Worm (Caenorhabditis elegans): ENCODE data around the gene C01B10.9.

Gene C01B10.9

DNA sequence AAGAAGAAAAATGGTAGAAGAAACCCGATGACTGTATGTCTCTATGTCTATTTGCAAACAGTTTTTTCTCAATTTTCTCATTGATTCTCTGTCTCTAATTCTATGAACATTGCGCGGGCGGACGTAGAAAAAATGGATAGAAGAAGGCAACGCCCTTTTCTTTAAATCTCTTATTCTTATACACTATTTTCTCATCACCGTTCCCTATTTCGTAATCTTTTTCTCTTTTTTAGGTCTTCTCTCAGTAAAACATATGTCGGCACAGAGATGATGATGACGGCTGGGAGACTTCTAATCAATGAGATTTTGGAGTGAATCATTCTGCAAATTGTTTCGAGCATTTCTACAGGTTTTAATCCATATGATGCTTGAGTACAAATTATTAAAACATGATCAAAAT lies 9.9 kb upstream of the C01B10.9 start (continued):
- no peak for TF ChIP-seq pag-3 (tag; optimal IDR thresholded peaks at IDR 0.05; ENCODE audit: borderline replicate concordance, insufficient read depth)
- TF ChIP-seq alr-1 (tag; optimal IDR thresholded peaks at IDR 0.05; ENCODE audit: borderline replicate concordance), result no peak
- no peak for TF ChIP-seq fkh-4 (tag; optimal IDR thresholded peaks at IDR 0.05; ENCODE audit: borderline replicate concordance)
- TF ChIP-seq hpl-2 (GFP tag; optimal IDR thresholded peaks at IDR 0.05), result no peak
- TF ChIP-seq nhr-71 (tag; optimal IDR thresholded peaks at IDR 0.05), result peak; percentile 40

- TF ChIP-seq nhr-12 (tag; optimal IDR thresholded peaks at IDR 0.05) (no peak), sox-4 (tag; optimal IDR thresholded peaks at IDR 0.05) (no peak), nhr-77 (tag; optimal IDR thresholded peaks at IDR 0.05) (no peak), ztf-11 (tag; optimal IDR thresholded peaks at IDR 0.05) (no peak), nhr-47 (tag; optimal IDR thresholded peaks at IDR 0.05) (no peak), jun-1 (tag; optimal IDR thresholded peaks at IDR 0.05) (no peak), nhr-71 (tag; optimal IDR thresholded peaks at IDR 0.05) (no peak), F16B12.6 (tag; optimal IDR thresholded peaks at IDR 0.05) (no peak), mab-9 (GFP tag; IDR thresholded peaks at IDR 0.05) (no peak), nhr-19 (GFP tag; conservative IDR thresholded peaks at IDR 0.05) (no peak), fkh-8 (tag; optimal IDR thresholded peaks at IDR 0.05) (no peak), zag-1 (tag; optimal IDR thresholded peaks at IDR 0.05) (no peak), ceh-82 (tag; optimal IDR thresholded peaks at IDR 0.05) (no peak), nhr-20 (tag; optimal IDR thresholded peaks at IDR 0.05) (no peak), fkh-4 (tag; optimal IDR thresholded peaks at IDR 0.05; ENCODE audit: borderline replicate concordance) (no peak)
Measured at ce11 chrIV:6623390-6623789, 8.6 kb upstream of the C01B10.9 start, which contains the start of gene C01B10.44. C01B10.44 (plus strand) TSS chrIV:6623690.

DNA sequence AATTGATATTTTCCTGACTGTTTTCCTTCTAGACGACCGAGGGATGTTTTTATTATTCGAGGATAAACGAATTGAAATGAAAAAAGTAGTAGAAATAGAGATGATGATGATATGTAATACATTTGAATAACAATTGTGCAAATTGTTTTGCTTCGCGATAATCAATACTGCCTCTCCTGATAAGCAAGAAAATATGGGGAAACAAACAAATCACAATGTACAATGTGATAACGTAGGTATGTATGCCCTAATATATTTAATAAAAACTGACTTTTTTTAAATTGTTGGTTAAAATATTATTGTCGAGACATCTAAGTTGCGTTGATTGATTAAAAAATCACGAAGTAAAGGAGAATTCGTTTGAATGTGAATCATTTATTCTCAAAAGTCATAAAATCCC lies 4.2 kb upstream of the C01B10.9 start, which contains the start of gene cest-5.2:
Gene cest-5.2, minus strand, starts transcription at position 128 of the 400 bp plus-strand sequence.
- TF ChIP-seq nhr-90 (tag; optimal IDR thresholded peaks at IDR 0.05; ENCODE audit: poor library complexity) (peak; percentile 9), zip-4 (GFP tag; optimal IDR thresholded peaks at IDR 0.05) (no peak), pag-3 (tag; optimal IDR thresholded peaks at IDR 0.05; ENCODE audit: borderline replicate concordance, insufficient read depth) (no peak), elt-2 (tag; optimal IDR thresholded peaks at IDR 0.05) (peak; percentile 51)

- TF ChIP-seq pqm-1 (tag; optimal IDR thresholded peaks at IDR 0.05), result no peak
- no peak for TF ChIP-seq nhr-90 (tag; optimal IDR thresholded peaks at IDR 0.05; ENCODE audit: poor library complexity)
- TF ChIP-seq irx-1 (tag; optimal IDR thresholded peaks at IDR 0.05), result no peak
- no peak for TF ChIP-seq aha-1 (tag; optimal IDR thresholded peaks at IDR 0.05)
- no peak for TF ChIP-seq nhr-20 (tag; optimal IDR thresholded peaks at IDR 0.05)
- TF ChIP-seq mef-2 (tag; optimal IDR thresholded peaks at IDR 0.05), result no peak
- TF ChIP-seq lin-35 (GFP tag; optimal IDR thresholded peaks at IDR 0.05), result no peak
- no peak for TF ChIP-seq fos-1 (tag; optimal IDR thresholded peaks at IDR 0.05)
- no peak for TF ChIP-seq dsc-1 (tag; optimal IDR thresholded peaks at IDR 0.05)
- no peak for TF ChIP-seq mab-9 (GFP tag; IDR thresholded peaks at IDR 0.05)
- TF ChIP-seq C16A3.4 (tag; optimal IDR thresholded peaks at IDR 0.05), result no peak
- TF ChIP-seq nhr-19 (GFP tag; conservative IDR thresholded peaks at IDR 0.05), result no peak
- TF ChIP-seq unc-98 (GFP tag; IDR thresholded peaks at IDR 0.05), result no peak
Measured at ce11 chrIV:6634789-6635188, 2.8 kb downstream of the C01B10.9 start, which contains the start of gene metl-13. metl-13 (plus strand) TSS chrIV:6635089.

DNA sequence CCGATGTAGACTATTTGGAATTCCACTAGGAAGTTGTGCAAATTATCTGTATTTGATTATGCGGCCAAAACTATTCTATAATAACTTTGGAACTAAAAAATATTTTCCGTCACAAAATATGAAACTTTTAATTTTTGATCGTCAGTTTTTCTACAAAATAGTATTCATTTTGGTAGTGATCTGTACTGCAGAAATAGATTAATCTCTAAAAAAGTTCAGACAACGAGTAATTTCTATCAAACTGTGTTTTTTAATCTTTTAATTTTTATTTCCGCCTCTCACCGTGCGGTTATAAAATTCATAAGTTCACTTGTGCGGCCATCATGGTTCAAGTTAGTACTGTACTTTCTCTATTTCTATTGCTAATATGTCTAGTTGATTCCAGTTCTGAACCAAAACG lies 6.2 kb downstream of the C01B10.9 start, which contains the start of gene C01B10.7:
Gene C01B10.7, plus strand, starts transcription at position 301 of the 400 bp plus-strand sequence.
- TF ChIP-seq fkh-4 (tag; optimal IDR thresholded peaks at IDR 0.05; ENCODE audit: borderline replicate concordance), result no peak
- no peak for TF ChIP-seq ets-5 (GFP tag; IDR thresholded peaks at IDR 0.05)
- no peak for TF ChIP-seq hpl-2 (GFP tag; optimal IDR thresholded peaks at IDR 0.05)
- TF ChIP-seq efl-1 (optimal IDR thresholded peaks at IDR 0.05), result no peak
- TF ChIP-seq efl-1 (GFP tag; optimal IDR thresholded peaks at IDR 0.05 in 1 of 2), result no peak
- TF ChIP-seq mef-2 (tag; optimal IDR thresholded peaks at IDR 0.05), result no peak
- TF ChIP-seq egl-27 (tag; optimal IDR thresholded peaks at IDR 0.05), result no peak
- TF ChIP-seq lin-13 (GFP tag; optimal IDR thresholded peaks at IDR 0.05), result no peak
